Worm (Caenorhabditis elegans): ENCODE data around the gene F55E10.4.

DNA sequence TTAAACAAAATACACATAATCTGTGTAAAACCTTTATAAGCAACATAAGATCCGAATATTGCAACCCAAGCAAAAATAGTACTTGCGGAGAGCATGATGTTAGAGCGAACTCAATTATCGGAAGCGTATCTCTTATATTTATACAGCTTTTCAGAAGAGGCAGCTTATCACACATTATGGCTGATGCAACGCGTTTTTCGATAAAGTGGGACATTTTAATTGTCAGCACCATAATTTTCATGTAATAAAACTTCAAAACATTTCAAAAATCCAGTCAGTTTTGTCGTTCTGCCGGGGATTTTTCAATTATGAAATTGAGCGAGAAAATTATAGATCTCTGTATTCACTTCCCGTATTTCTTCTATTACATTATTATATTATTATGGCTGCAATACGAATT lies 18.5 kb upstream of the F55E10.4 start, which contains the start of gene drd-5:
- TF ChIP-seq elt-3 (tag; optimal IDR thresholded peaks at IDR 0.05), result no peak
- TF ChIP-seq pqm-1 (tag; optimal IDR thresholded peaks at IDR 0.05), result no peak
- no peak for TF ChIP-seq lin-39 (tag; optimal IDR thresholded peaks at IDR 0.05)
- TF ChIP-seq fos-1 (tag; optimal IDR thresholded peaks at IDR 0.05), result no peak
- no peak for TF ChIP-seq ceh-28 (tag; optimal IDR thresholded peaks at IDR 0.05)
- no peak for TF ChIP-seq pha-4 (tag; optimal IDR thresholded peaks at IDR 0.05)
- TF ChIP-seq aly-2 (tag; optimal IDR thresholded peaks at IDR 0.05), result no peak
- no peak for TF ChIP-seq ceh-9 (tag; optimal IDR thresholded peaks at IDR 0.05)
- TF ChIP-seq nhr-12 (tag; optimal IDR thresholded peaks at IDR 0.05), result no peak

All from whole organism, L3 larva.